Worm (Caenorhabditis elegans): ENCODE results near the gene fbxa-88.
A peak's percentile ranks its signal among the peaks of the same experiment; 100 is the strongest.

Gene fbxa-88

ce11 chrV:16143066-16143581 lies at the start of gene fbxa-88:
Gene fbxa-88 (minus strand): TSS chrV:16143116.
- no peak for TF ChIP-seq ztf-4 (tag; optimal IDR thresholded peaks at IDR 0.05)
- TF ChIP-seq peb-1 (tag; optimal IDR thresholded peaks at IDR 0.05), result no peak
- no peak for TF ChIP-seq sem-4 (tag; optimal IDR thresholded peaks at IDR 0.05)
- TF ChIP-seq fos-1 (tag; optimal IDR thresholded peaks at IDR 0.05), result peak; percentile 77
- no peak for TF ChIP-seq sma-3 (GFP tag; optimal IDR thresholded peaks at IDR 0.05)
- no peak for TF ChIP-seq mdl-1 (tag; optimal IDR thresholded peaks at IDR 0.05)
- no peak for TF ChIP-seq lin-13 (GFP tag; optimal IDR thresholded peaks at IDR 0.05)
- TF ChIP-seq lin-39 (tag; optimal IDR thresholded peaks at IDR 0.05), result no peak
- TF ChIP-seq nhr-129 (tag; optimal IDR thresholded peaks at IDR 0.05), result no peak
- TF ChIP-seq sma-9 (GFP tag; optimal IDR thresholded peaks at IDR 0.05), result peak; percentile 17
- no peak for TF ChIP-seq sma-9 (tag; optimal IDR thresholded peaks at IDR 0.05)
- TF ChIP-seq nhr-21 (tag; optimal IDR thresholded peaks at IDR 0.05), result no peak
- no peak for TF ChIP-seq elt-1 (tag; optimal IDR thresholded peaks at IDR 0.05)

ce11 chrV:16192114-16192513 lies 49.2 kb upstream of the fbxa-88 start, which contains the start of gene srh-279:
Gene srh-279 (plus strand): TSS chrV:16192414.
- TF ChIP-seq fos-1 (tag; optimal IDR thresholded peaks at IDR 0.05) (no peak), lin-13 (GFP tag; optimal IDR thresholded peaks at IDR 0.05) (no peak), nhr-12 (tag; optimal IDR thresholded peaks at IDR 0.05) (no peak), ZK546.5 (tag; optimal IDR thresholded peaks at IDR 0.05) (no peak), alr-1 (tag; optimal IDR thresholded peaks at IDR 0.05) (no peak), dmd-4 (tag; optimal IDR thresholded peaks at IDR 0.05) (no peak), nhr-77 (tag; optimal IDR thresholded peaks at IDR 0.05) (no peak), lin-11 (tag; optimal IDR thresholded peaks at IDR 0.05) (no peak), nhr-23 (tag; optimal IDR thresholded peaks at IDR 0.05) (no peak), unc-39 (tag; optimal IDR thresholded peaks at IDR 0.05) (no peak), ceh-16 (tag; optimal IDR thresholded peaks at IDR 0.05) (no peak), peb-1 (tag; optimal IDR thresholded peaks at IDR 0.05) (no peak), skn-1 (tag; optimal IDR thresholded peaks at IDR 0.05) (no peak), sma-3 (GFP tag; optimal IDR thresholded peaks at IDR 0.05) (no peak), elt-3 (tag; optimal IDR thresholded peaks at IDR 0.05) (no peak), nhr-25 (tag; optimal IDR thresholded peaks at IDR 0.05) (no peak), sma-9 (GFP tag; optimal IDR thresholded peaks at IDR 0.05) (no peak), sma-9 (tag; optimal IDR thresholded peaks at IDR 0.05) (no peak)

- no peak for TF ChIP-seq gmeb-1 (tag; optimal IDR thresholded peaks at IDR 0.05)
These were observed 47.6 kb upstream of the fbxa-88 start, which contains the start of gene srh-281 for ce11 chrV:16190485-16190884. Gene srh-281 (plus strand): TSS chrV:16190785.

- TF ChIP-seq nhr-11 (tag; optimal IDR thresholded peaks at IDR 0.05), result no peak
- TF ChIP-seq mdl-1 (tag; optimal IDR thresholded peaks at IDR 0.05), result no peak
- TF ChIP-seq nhr-23 (tag; optimal IDR thresholded peaks at IDR 0.05), result no peak
- TF ChIP-seq nhr-12 (tag; optimal IDR thresholded peaks at IDR 0.05), result no peak
- no peak for TF ChIP-seq gmeb-1 (tag; optimal IDR thresholded peaks at IDR 0.05)
- TF ChIP-seq dmd-4 (tag; optimal IDR thresholded peaks at IDR 0.05), result no peak
- TF ChIP-seq ceh-16 (tag; optimal IDR thresholded peaks at IDR 0.05), result no peak
- TF ChIP-seq nhr-77 (tag; optimal IDR thresholded peaks at IDR 0.05), result no peak
- TF ChIP-seq Y55F3AM.14 (GFP tag; optimal IDR thresholded peaks at IDR 0.05), result no peak
These were observed 40.4 kb upstream of the fbxa-88 start, which contains the start of gene srz-14 for ce11 chrV:16183357-16183756. Gene srz-14 (plus strand): TSS chrV:16183657.

ce11 chrV:16182918-16183317 lies 40.0 kb upstream of the fbxa-88 start, which contains the start of gene srh-277:
Gene srh-277 (plus strand): TSS chrV:16183218.
- no peak for TF ChIP-seq nhr-12 (tag; optimal IDR thresholded peaks at IDR 0.05)
- no peak for TF ChIP-seq nhr-237 (tag; optimal IDR thresholded peaks at IDR 0.05)
- no peak for TF ChIP-seq ama-1 (optimal IDR thresholded peaks at IDR 0.05)
- TF ChIP-seq aly-2 (tag; optimal IDR thresholded peaks at IDR 0.05), result no peak

ce11 chrV:16182110-16182509 lies 39.2 kb upstream of the fbxa-88 start, which contains the start of gene srz-13:
Gene srz-13 (plus strand): TSS chrV:16182410.
- TF ChIP-seq R02D3.7 (tag; optimal IDR thresholded peaks at IDR 0.05) (no peak), snpc-4 (tag; optimal IDR thresholded peaks at IDR 0.05) (no peak)
